Worm (Caenorhabditis elegans) whole organism, early embryonic: Measurements from ENCODE around the gene C02F5.3.

ENCODE experiments used
- F13C5.2 ChIP-seq: sonication (generic microtip); optimal IDR thresholded peaks from 2 replicates; lab custom pipeline; 2017; ENCODE audit warnings: mild to moderate bottlenecking, missing genetic modification characterization, inconsistent platforms, missing compliant biosample characterization
- ets-7 ChIP-seq: sonication (generic microtip); optimal IDR thresholded peaks from 2 replicates; lab custom pipeline; 2016; ENCODE audit warnings: missing genotype, missing genetic modification characterization, missing compliant biosample characterization
- hmbx-1 ChIP-seq: sonication (generic microtip); optimal IDR thresholded peaks from 2 replicates; lab custom pipeline; 2016; ENCODE audit warnings: mild to moderate bottlenecking, missing genetic modification characterization, missing compliant biosample characterization
- hnd-1 ChIP-seq: sonication (generic microtip); optimal IDR thresholded peaks from 2 replicates; lab custom pipeline; 2016; ENCODE audit warnings: missing genetic modification characterization, missing compliant biosample characterization
- tbx-11 ChIP-seq: fragments of 200-800 bp; sonication (Bioruptor generic); IDR thresholded peaks from 2 replicates; pipeline ENCODE4 v1.3.6; 2022; ENCODE audit warnings: missing genetic modification characterization, missing compliant biosample characterization

DNA sequence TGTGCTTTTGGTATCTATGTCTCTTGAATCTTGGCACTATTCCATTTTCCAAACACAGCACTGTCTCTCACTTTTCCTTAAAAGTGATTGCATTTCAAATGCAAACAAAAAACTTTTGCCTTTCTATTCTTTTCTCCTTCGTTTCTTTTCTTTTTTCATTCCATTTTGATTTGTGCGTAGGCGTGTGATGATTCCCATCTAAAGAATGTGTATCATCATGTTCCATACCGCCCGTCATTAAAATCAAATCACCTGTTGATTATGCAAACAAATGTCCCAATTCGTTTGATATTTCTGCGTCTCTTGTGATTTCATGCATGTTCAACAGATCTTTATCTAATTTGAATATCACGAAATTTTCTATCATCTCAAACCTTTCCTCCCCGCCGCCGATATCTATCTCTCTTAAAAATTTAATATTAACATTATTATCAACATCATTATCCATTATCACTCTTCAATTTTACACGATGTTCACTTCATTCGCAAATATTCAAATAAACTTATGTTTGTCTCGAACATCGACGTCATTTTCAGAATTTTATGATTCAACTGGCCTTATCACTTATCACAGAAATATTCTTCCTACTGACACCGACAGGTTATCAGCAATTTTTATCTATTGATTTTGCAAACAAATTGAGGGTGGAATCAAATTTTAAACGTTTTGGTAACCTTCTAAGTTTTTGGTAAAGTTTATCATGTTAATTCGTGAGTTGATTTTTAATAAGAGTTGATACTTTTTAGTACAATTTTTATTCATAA is 45.8 kb downstream of the C02F5.3 start:
- no peak for TF ChIP-seq hmbx-1
- no peak for TF ChIP-seq ets-7 (tag; lab: Kevin White, UChicago)
- TF ChIP-seq hnd-1 (tag; lab: Kevin White, UChicago): no peak
- no peak for TF ChIP-seq F13C5.2 (tag; lab: Kevin White, UChicago)
- TF ChIP-seq tbx-11 (GFP tag; lab: Robert Waterston, UW): no peak
